Fruit fly (Drosophila melanogaster) S2 (cell line): ENCODE measurements around the gene CG11327.

ENCODE experiments used
- CG8478 ChIP-seq: fragments of >200 bp; optimal IDR thresholded peaks from 2 replicates; lab custom pipeline; 2018
- CTCF ChIP-seq, 2 experiments: fragments of >200 bp; optimal IDR thresholded peaks; 2 replicates each; lab custom pipeline; 2018

Gene CG11327

dm6 chr2L:6698387-6698786, 11.9 kb upstream of the CG11327 start:
- TF ChIP-seq CG8478 (lab: Kevin White, UChicago) (no peak), CTCF (optimal IDR thresholded peaks at IDR 0.05; lab: Kevin White, UChicago) (no peak)

dm6 chr2L:6696229-6696628, 9.7 kb upstream of the CG11327 start:
- no peak for TF ChIP-seq CG8478 (lab: Kevin White, UChicago)
- TF ChIP-seq CTCF (optimal IDR thresholded peaks at IDR 0.05; lab: Kevin White, UChicago): no peak

- TF ChIP-seq CTCF (optimal IDR thresholded peaks at IDR 0.05; lab: Kevin White, UChicago) (no peak), CG8478 (lab: Kevin White, UChicago) (no peak)
These were observed 7.3 kb upstream of the CG11327 start for dm6 chr2L:6693794-6694254.

dm6 chr2L:6692048-6692447, 5.5 kb upstream of the CG11327 start:
- TF ChIP-seq CTCF (optimal IDR thresholded peaks at IDR 0.05; lab: Kevin White, UChicago): no peak
- TF ChIP-seq CG8478 (lab: Kevin White, UChicago): no peak

dm6 chr2L:6683992-6684882, 2.3 kb downstream of the CG11327 start, which contains the start of gene Nhe3:
Gene Nhe3, minus strand, starts transcription at chr2L:6684364.
- peak; percentile 89 to 92 for TF ChIP-seq CTCF (optimal IDR thresholded peaks at IDR 0.05; lab: Kevin White, UChicago)
- no peak for TF ChIP-seq CG8478 (lab: Kevin White, UChicago)

dm6 chr2L:6682909-6683308, 3.6 kb downstream of the CG11327 start:
- TF ChIP-seq CG8478 (lab: Kevin White, UChicago) (no peak), CTCF (optimal IDR thresholded peaks at IDR 0.05; lab: Kevin White, UChicago) (no peak)

dm6 chr2L:6677453-6677852, 9.1 kb downstream of the CG11327 start, which contains the start of gene Nse1:
Gene Nse1, minus strand, starts transcription at chr2L:6677625.
- TF ChIP-seq CTCF (optimal IDR thresholded peaks at IDR 0.05; lab: Kevin White, UChicago) (no peak), CG8478 (lab: Kevin White, UChicago) (no peak)

- TF ChIP-seq CG8478 (lab: Kevin White, UChicago): no peak
- no peak for TF ChIP-seq CTCF (optimal IDR thresholded peaks at IDR 0.05; lab: Kevin White, UChicago)
These were observed 10.0 kb downstream of the CG11327 start, which contains the start of gene cort for dm6 chr2L:6676535-6676934. Gene cort, minus strand, starts transcription at chr2L:6676635.

- TF ChIP-seq CTCF (optimal IDR thresholded peaks at IDR 0.05; lab: Kevin White, UChicago) (no peak), CG8478 (lab: Kevin White, UChicago) (no peak)
These were observed 13.1 kb downstream of the CG11327 start, which contains the start of gene Spn27A for dm6 chr2L:6673211-6674012. Gene Spn27A, minus strand, starts transcription at chr2L:6673347.

dm6 chr2L:6671409-6671808, 15.1 kb downstream of the CG11327 start:
- TF ChIP-seq CG8478 (lab: Kevin White, UChicago) (no peak), CTCF (optimal IDR thresholded peaks at IDR 0.05; lab: Kevin White, UChicago) (no peak)

- TF ChIP-seq CG8478 (lab: Kevin White, UChicago): no peak
- no peak for TF ChIP-seq CTCF (optimal IDR thresholded peaks at IDR 0.05; lab: Kevin White, UChicago)
These were observed 18.7 kb downstream of the CG11327 start, which contains the start of gene Galt for dm6 chr2L:6667719-6668325. Gene Galt, minus strand, starts transcription at chr2L:6668033.

- TF ChIP-seq CTCF (optimal IDR thresholded peaks at IDR 0.05; lab: Kevin White, UChicago) (no peak), CG8478 (lab: Kevin White, UChicago) (no peak)
These were observed 22.9 kb downstream of the CG11327 start, which contains the start of the genes CG13771, CG34310 and cup for dm6 chr2L:6663562-6664051. Gene CG13771, minus strand, starts transcription at chr2L:6663612. Gene CG34310, plus strand, starts transcription at chr2L:6663664. Gene cup, plus strand, starts transcription at chr2L:6663664.

- TF ChIP-seq CTCF (optimal IDR thresholded peaks at IDR 0.05; lab: Kevin White, UChicago): no peak
- no peak for TF ChIP-seq CG8478 (lab: Kevin White, UChicago)
These were observed 28.4 kb downstream of the CG11327 start, which contains the start of the genes CG31636 and Ube4A for dm6 chr2L:6657969-6658748. Gene CG31636, minus strand, starts transcription at chr2L:6658152. Gene Ube4A, plus strand, starts transcription at chr2L:6658517.
